Worm (Caenorhabditis elegans): ENCODE measurements around the gene ZK593.3.

ce11 chrIV:10894255-10894654, 21.2 kb upstream of the ZK593.3 start, which contains the start of gene srlf-14:
- TF ChIP-seq ceh-36 (tag; optimal IDR thresholded peaks at IDR 0.05) (no peak), ama-1 (optimal IDR thresholded peaks at IDR 0.05) (no peak), tbx-37 (GFP tag; conservative IDR thresholded peaks at IDR 0.05) (no peak), flt-1 (GFP tag; IDR thresholded peaks at IDR 0.05) (no peak), ceh-13 (GFP tag; optimal IDR thresholded peaks at IDR 0.05) (no peak), hmbx-1 (tag; optimal IDR thresholded peaks at IDR 0.05) (no peak), B0310.2 (tag; optimal IDR thresholded peaks at IDR 0.05) (no peak), ets-7 (tag; optimal IDR thresholded peaks at IDR 0.05) (no peak), sea-1 (GFP tag; conservative IDR thresholded peaks at IDR 0.05) (no peak), F13C5.2 (tag; optimal IDR thresholded peaks at IDR 0.05) (no peak)
